Worm (Caenorhabditis elegans) whole organism, L3 larva: ENCODE data around the gene C34D10.5.

ENCODE experiments used
- ZK546.5 ChIP-seq: sonication (generic microtip); optimal IDR thresholded peaks from 2 replicates; lab custom pipeline; 2017; ENCODE audit warnings: missing biosample characterization, missing genetic modification characterization
- egl-27 ChIP-seq: sonication (generic microtip); optimal IDR thresholded peaks from 4 replicates; lab custom pipeline; 2017; ENCODE audit warnings: missing biosample characterization, missing genetic modification reagents, missing genetic modification characterization
- elt-1 ChIP-seq: fragments of 150-350 bp; optimal IDR thresholded peaks from 2 replicates; lab custom pipeline; 2014; ENCODE audit warnings: missing biosample characterization, missing genetic modification characterization
- lin-15B ChIP-seq: fragments of 150-350 bp; optimal IDR thresholded peaks from 2 replicates; lab custom pipeline; 2014; ENCODE audit warnings: missing biosample characterization, missing genetic modification characterization
- nhr-76 ChIP-seq: fragments of 150-350 bp; sonication (generic microtip); optimal IDR thresholded peaks from 5 replicates; lab custom pipeline; 2014; ENCODE audit warnings: missing biosample characterization, missing genetic modification characterization
- unc-39 ChIP-seq: sonication (generic microtip); optimal IDR thresholded peaks from 4 replicates; lab custom pipeline; 2017; ENCODE audit warnings: missing biosample characterization, missing genetic modification characterization
- unc-62 ChIP-seq: fragments of 150-350 bp; sonication (generic microtip); optimal IDR thresholded peaks from 4 replicates; lab custom pipeline; 2014; ENCODE audit warnings: missing biosample characterization, missing genetic modification reagents, missing genetic modification characterization
- ztf-11 ChIP-seq: fragments of 150-350 bp; optimal IDR thresholded peaks from 2 replicates; lab custom pipeline; 2014; ENCODE audit warnings: missing biosample characterization, missing genetic modification characterization

- no peak for TF ChIP-seq elt-1 (tag; lab: Kevin White, UChicago)
- no peak for TF ChIP-seq unc-62 (GFP tag; lab: Kevin White, UChicago)
- no peak for TF ChIP-seq ztf-11 (tag; lab: Kevin White, UChicago)
- no peak for TF ChIP-seq ZK546.5 (tag; lab: Kevin White, UChicago)
- TF ChIP-seq nhr-76 = no peak
- no peak for TF ChIP-seq egl-27 (tag; lab: Kevin White, UChicago)
- no peak for TF ChIP-seq unc-39 (tag; lab: Kevin White, UChicago)
- no peak for TF ChIP-seq lin-15B
Measured at ce11 chrX:8048637-8049036, 30.8 kb downstream of the C34D10.5 start.
